Worm (Caenorhabditis elegans) whole organism, late embryonic: ENCODE data around the gene C54F6.17.

Experiments
- Y22D7AL.16 ChIP-seq: sonication (generic microtip); optimal IDR thresholded peaks from 2 replicates; lab custom pipeline; 2016; ENCODE audit warnings: missing genetic modification characterization, missing compliant biosample characterization
- dmd-4 ChIP-seq: sonication (generic microtip); optimal IDR thresholded peaks from 2 replicates; lab custom pipeline; 2016; ENCODE audit warnings: borderline replicate concordance, missing genetic modification characterization, missing compliant biosample characterization
- ets-4 ChIP-seq: sonication (generic microtip); optimal IDR thresholded peaks from 2 replicates; lab custom pipeline; 2016; ENCODE audit warnings: missing genetic modification characterization, missing compliant biosample characterization
- fax-1 ChIP-seq: sonication (generic microtip); optimal IDR thresholded peaks from 2 replicates; lab custom pipeline; 2016; ENCODE audit warnings: missing genotype, missing genetic modification characterization, missing compliant biosample characterization
- fkh-6 ChIP-seq: sonication (generic microtip); optimal IDR thresholded peaks from 2 replicates; lab custom pipeline; 2016; ENCODE audit warnings: missing genetic modification characterization, missing compliant biosample characterization
- gmeb-2 ChIP-seq: sonication (generic microtip); optimal IDR thresholded peaks from 2 replicates; lab custom pipeline; 2016; ENCODE audit warnings: missing genetic modification characterization, inconsistent platforms, missing compliant biosample characterization
- hlh-15 ChIP-seq: sonication (generic microtip); optimal IDR thresholded peaks from 2 replicates; lab custom pipeline; 2016; ENCODE audit warnings: missing genetic modification characterization, missing compliant biosample characterization
- unc-55 ChIP-seq: sonication (generic microtip); optimal IDR thresholded peaks from 2 replicates; lab custom pipeline; 2017; ENCODE audit warnings: missing biosample characterization, missing genetic modification reagents, missing genetic modification characterization

ce11 chrV:7555875-7556274, 28.6 kb downstream of the C54F6.17 start:
- no peak for TF ChIP-seq fax-1
- no peak for TF ChIP-seq dmd-4 (tag; lab: Kevin White, UChicago)
- no peak for TF ChIP-seq gmeb-2 (tag; lab: Kevin White, UChicago)
- TF ChIP-seq ets-4 (tag; lab: Kevin White, UChicago), result no peak
- TF ChIP-seq hlh-15 (tag; lab: Kevin White, UChicago), result no peak
- TF ChIP-seq Y22D7AL.16 (tag; lab: Kevin White, UChicago), result no peak
- no peak for TF ChIP-seq fkh-6 (tag; lab: Kevin White, UChicago)
- no peak for TF ChIP-seq unc-55 (GFP tag; lab: Kevin White, UChicago)
